Fruit fly (Drosophila melanogaster): ENCODE measurements around the gene CG14383.

Gene CG14383

DNA sequence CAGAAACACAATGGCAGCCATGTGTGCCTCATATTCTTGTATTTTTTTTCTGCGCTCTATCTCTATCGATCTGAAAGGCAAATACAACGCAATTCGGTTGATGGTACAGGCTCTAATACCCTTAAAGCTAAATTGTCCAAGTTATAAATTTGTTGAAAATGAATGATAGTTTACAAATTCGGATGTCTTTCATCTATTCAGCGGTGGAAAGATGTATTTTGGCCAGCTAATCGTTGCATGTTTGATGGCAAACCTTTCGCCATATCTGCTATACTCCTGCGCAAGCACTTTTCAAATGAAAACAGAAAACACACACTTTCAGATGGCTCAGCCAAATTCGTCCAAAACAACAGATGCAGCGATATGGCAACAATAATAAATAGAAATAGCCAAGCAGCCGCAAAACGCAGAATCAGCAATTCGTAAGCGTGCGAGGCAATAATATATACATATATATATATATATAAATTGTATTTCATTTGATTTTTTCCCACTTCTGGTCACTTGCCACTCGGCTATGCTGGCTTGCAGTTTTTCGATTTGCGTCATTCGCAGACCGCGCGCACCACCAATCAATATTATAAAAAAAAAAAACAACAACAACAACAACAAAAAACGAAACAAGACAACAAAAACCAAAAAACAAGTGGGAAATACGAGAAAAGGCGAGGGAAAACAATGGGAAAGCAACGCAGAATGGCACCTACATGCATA lies 26.0 kb upstream of the CG14383 start:
- TF ChIP-seq Sin3A (optimal IDR thresholded peaks at IDR 0.05) = no peak
- no peak for TF ChIP-seq ttk (optimal IDR thresholded peaks at IDR 0.05)
- no peak for TF ChIP-seq psq (optimal IDR thresholded peaks at IDR 0.05)
- TF ChIP-seq h (optimal IDR thresholded peaks at IDR 0.05) = no peak
- TF ChIP-seq Myc (optimal IDR thresholded peaks at IDR 0.05) = no peak
- no peak for TF ChIP-seq insv (optimal IDR thresholded peaks at IDR 0.05)

DNA sequence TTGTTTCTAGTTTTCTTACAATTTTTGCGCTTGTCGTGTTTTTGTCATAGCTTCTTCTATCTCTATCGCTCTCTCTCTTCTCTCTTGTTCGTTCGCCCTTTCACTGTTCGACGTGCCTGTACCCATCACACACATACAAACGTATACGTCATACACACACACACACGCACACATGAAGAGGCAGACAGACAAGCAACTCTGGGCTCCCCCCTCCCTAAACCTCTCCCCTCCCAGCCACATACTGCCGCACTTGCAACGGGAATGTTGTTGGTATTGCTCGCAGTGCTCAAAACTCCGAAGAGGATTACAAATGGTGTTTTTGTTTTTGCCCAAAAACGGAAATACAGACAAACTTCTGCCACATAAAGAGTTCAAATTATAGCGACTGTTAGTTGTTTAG lies 24.7 kb upstream of the CG14383 start:
- TF ChIP-seq ttk (optimal IDR thresholded peaks at IDR 0.05) (no peak), h (optimal IDR thresholded peaks at IDR 0.05) (no peak), psq (optimal IDR thresholded peaks at IDR 0.05) (no peak), Sin3A (optimal IDR thresholded peaks at IDR 0.05) (no peak)

DNA sequence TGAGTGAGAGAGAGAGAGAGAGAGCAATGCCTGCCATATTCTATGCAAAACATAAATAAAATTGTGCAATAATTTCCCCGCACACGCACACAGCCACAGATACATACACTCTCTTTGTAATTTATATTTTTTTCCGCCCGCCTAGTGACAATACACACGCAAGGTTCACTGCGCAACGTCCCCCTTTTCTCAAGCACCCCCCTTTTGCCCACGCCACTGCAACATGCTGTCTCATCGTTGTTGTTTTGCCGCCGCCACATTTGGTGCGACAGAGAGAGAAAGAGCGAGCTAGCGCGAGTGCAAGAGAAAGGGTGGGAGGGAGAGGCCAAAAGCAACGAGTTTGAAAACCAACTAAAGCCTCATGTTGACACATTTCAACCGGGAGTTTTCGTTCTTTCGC lies 24.0 kb upstream of the CG14383 start:
- no peak for TF ChIP-seq h (optimal IDR thresholded peaks at IDR 0.05)
- no peak for TF ChIP-seq insv (optimal IDR thresholded peaks at IDR 0.05)
- TF ChIP-seq Myc (optimal IDR thresholded peaks at IDR 0.05) = no peak
- no peak for TF ChIP-seq ttk (optimal IDR thresholded peaks at IDR 0.05)
- no peak for TF ChIP-seq Sin3A (optimal IDR thresholded peaks at IDR 0.05)
- TF ChIP-seq psq (optimal IDR thresholded peaks at IDR 0.05) = no peak

DNA sequence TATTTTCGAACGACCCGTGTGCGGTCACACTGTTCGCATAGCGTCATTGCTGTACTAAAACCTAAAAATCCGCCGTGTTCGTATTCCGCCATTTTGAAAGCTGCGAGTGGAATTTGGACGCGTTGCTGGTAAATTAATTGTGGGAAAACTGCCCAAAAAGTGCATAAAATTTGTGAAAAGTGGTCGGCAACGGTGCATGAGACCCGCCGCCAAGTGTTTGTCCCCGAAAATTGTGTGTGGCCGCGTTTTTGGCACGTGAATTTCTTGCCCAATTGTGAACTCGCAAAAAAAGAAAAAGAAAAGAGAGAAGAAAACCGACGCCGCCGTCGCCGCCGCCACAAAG lies 23.3 kb upstream of the CG14383 start, which contains the start of gene CtBP:
Gene CtBP, plus strand, starts transcription at position 29 of the 343 bp plus-strand sequence.
- TF ChIP-seq ttk (optimal IDR thresholded peaks at IDR 0.05) (no peak), Sin3A (optimal IDR thresholded peaks at IDR 0.05) (no peak), insv (optimal IDR thresholded peaks at IDR 0.05) (no peak), psq (optimal IDR thresholded peaks at IDR 0.05) (no peak), h (optimal IDR thresholded peaks at IDR 0.05) (no peak), Myc (optimal IDR thresholded peaks at IDR 0.05) (no peak)

DNA sequence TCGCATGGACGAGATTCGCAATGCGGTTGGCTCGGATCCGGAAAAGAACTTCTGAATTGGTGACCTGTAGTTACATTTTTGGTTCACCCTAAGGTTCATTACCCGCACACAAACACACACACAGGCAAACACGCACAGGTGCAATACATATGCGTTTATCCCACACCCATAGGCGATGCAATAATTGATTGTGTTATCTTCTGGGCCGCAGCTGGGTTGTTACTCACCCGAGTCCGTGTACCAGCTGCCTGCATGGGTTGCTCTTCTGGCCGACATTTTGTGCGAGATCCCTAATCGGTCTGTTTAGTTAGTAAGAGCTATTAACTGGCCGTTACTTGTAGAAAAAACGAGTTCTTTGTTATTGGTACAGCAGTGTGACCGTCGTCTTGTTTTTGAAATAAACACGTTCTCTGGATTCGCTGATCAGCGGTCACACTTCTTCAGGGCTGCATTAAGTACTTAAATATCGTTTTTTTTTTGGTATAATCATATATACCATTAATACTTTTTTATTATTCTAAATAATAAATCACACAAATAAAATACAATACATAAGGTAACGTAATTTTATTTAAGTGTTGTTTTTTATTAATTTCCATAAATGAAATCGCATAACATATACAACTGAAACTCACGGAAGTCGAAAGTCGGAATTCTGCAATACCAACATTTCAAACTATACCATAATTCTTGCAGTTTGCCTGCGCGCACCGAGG lies 22.8 kb upstream of the CG14383 start, which contains the start of gene CG8031:
Gene CG8031, minus strand, starts transcription at position 406 of the 716 bp plus-strand sequence.
- TF ChIP-seq ttk (optimal IDR thresholded peaks at IDR 0.05) (no peak), psq (optimal IDR thresholded peaks at IDR 0.05) (no peak), Myc (optimal IDR thresholded peaks at IDR 0.05) (no peak), h (optimal IDR thresholded peaks at IDR 0.05) (no peak), insv (optimal IDR thresholded peaks at IDR 0.05) (no peak), Sin3A (optimal IDR thresholded peaks at IDR 0.05) (no peak)

DNA sequence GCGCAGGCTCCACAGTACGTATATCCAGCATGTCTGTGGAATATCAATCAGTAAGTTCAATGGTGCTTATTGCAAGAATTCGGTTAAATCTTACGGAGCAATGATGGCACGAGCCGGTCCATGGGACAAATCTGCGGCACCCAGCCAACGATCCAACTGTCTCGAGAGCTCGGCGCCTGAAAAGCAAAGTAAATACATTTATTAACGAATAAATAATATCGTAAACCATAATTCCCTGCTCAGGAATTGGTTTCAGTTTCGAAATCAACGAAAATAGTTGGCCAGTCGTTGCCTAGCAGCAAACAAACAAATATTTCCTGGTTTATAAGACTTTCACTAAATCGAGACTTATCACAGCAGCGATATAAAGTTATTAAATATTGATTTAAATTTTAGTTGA lies 21.3 kb upstream of the CG14383 start, which contains the start of gene CG11656:
Gene CG11656, plus strand, starts transcription at position 301 of the 400 bp plus-strand sequence.
- no peak for TF ChIP-seq psq (optimal IDR thresholded peaks at IDR 0.05)

DNA sequence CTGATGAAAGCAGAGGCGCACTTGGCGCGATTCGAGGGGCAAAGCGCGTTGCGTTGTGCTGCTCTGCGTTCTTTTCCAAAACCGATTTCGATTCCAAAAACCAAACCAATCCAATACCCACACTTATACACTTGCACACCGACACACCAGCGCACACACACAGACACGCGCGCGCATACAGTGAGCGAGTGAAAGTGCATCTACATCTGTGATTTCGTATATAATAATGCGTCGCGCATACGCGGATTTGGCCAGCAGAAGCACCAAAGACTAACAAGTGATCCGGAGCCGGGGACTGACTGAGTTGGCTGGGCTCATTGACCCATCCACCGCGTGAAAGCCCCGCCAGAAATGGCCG lies 9.9 kb upstream of the CG14383 start:
- no peak for TF ChIP-seq h (optimal IDR thresholded peaks at IDR 0.05)
- TF ChIP-seq insv (optimal IDR thresholded peaks at IDR 0.05) = no peak
- no peak for TF ChIP-seq psq (optimal IDR thresholded peaks at IDR 0.05)
- TF ChIP-seq ttk (optimal IDR thresholded peaks at IDR 0.05) = no peak

DNA sequence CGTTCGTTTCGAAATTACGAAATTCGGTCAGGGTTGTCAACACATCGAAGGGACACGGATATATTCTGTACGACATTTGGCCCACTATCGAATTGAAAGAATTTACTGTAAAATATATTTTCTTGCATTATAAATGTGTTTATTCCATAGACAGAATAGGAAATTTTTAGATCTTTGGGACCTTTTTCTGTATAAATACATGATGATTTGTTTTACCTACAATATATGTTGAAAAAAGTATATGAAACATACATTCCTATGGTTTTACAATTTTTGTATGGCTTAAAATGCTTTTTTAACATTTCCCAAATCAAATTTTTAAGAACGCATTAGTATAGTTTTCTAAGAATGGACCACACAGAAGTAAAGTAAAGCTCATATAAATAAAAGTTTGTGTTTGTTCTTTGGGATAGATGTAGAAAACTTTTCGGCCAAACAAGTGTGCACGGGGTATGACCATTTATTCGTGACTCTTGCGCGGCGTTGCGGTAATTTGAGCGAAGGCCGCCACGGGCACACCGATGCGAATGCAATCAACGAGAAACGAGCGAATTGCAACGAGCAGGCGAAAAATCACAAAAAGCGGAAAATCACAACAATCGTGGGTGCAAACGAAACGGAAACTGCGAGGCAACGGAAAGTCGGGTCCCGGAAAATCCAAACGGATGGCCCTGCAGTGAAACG lies 9.4 kb upstream of the CG14383 start, which contains the start of the genes CG17327, CG44194 and CG7518:
Gene CG17327, minus strand, starts transcription at position 177 of the 684 bp plus-strand sequence.
Gene CG44194, minus strand, starts transcription at position 177 of the 684 bp plus-strand sequence.
Gene CG7518, plus strand, starts transcription at position 540 of the 684 bp plus-strand sequence.
- TF ChIP-seq Myc (optimal IDR thresholded peaks at IDR 0.05) (no peak), Sin3A (optimal IDR thresholded peaks at IDR 0.05) (no peak), insv (optimal IDR thresholded peaks at IDR 0.05) (no peak), h (optimal IDR thresholded peaks at IDR 0.05) (no peak), psq (optimal IDR thresholded peaks at IDR 0.05) (no peak), ttk (optimal IDR thresholded peaks at IDR 0.05) (no peak)

DNA sequence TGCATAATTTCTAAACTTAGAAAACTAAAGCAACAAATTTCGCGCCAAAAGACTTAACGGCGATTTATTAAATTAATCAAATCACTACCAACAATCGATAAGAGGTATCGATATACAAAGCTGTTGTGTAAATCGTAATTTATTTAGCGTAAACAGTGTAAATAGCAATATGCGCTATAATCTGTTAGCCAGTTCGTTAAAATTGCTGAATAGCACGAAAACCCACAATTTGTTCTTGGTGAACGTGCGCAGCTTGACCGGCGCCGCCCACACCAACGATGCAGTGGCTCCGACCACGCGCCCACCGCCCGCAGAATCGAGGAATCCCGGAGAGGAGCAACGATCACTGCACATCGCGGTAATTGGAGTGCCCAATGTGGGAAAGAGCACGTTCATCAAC lies 7.2 kb upstream of the CG14383 start, which contains the start of gene CG7488:
Gene CG7488, plus strand, starts transcription at position 99 of the 400 bp plus-strand sequence.
- TF ChIP-seq h (optimal IDR thresholded peaks at IDR 0.05) (no peak), ttk (optimal IDR thresholded peaks at IDR 0.05) (no peak)

DNA sequence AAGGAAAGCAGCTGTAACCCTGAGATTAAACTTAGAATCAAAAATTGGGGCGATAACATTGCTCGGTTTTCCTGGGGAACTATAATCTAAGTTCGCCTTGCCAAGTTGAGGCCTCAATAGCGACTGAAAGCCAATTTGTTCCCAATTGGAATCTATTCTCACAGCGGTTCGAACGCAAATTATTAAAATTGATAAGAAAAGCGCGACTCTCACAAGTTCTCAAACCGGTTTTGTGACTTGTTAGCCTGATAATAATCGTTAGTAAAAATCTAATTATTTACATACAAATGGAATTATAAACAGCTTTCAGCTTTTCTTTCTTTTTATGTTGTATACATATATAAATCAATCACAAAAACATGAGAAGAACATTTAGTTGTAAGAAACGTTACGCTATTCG lies 6.7 kb upstream of the CG14383 start, which contains the start of gene yellow-f2:
Gene yellow-f2, minus strand, starts transcription at position 101 of the 400 bp plus-strand sequence.
- no peak for TF ChIP-seq ttk (optimal IDR thresholded peaks at IDR 0.05)
- no peak for TF ChIP-seq h (optimal IDR thresholded peaks at IDR 0.05)
- TF ChIP-seq Sin3A (optimal IDR thresholded peaks at IDR 0.05) = no peak
- no peak for TF ChIP-seq insv (optimal IDR thresholded peaks at IDR 0.05)
- no peak for TF ChIP-seq psq (optimal IDR thresholded peaks at IDR 0.05)
- no peak for TF ChIP-seq Myc (optimal IDR thresholded peaks at IDR 0.05)

DNA sequence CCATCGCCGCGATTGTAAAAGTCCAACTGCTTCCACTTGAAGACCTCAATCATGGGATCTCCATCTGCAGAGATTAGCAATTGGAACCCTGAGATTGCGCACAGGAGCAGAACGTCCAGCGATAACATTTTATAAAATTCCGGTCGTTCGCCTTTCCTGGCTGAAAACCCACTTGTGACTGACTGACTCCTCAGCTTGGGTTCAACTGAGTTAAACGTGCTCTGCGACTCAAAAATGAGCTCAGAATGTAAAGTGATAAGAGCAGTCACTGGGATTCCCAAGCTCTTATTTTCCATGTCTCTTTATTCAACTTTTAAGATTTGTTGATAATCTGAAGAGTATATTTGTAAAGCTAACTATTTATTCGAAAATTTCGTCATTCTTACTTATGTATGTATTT lies 4.7 kb upstream of the CG14383 start, which contains the start of gene yellow-f:
Gene yellow-f, minus strand, starts transcription at position 184 of the 400 bp plus-strand sequence.
- no peak for TF ChIP-seq Sin3A (optimal IDR thresholded peaks at IDR 0.05)
- no peak for TF ChIP-seq Myc (optimal IDR thresholded peaks at IDR 0.05)
- TF ChIP-seq ttk (optimal IDR thresholded peaks at IDR 0.05) = no peak
- no peak for TF ChIP-seq psq (optimal IDR thresholded peaks at IDR 0.05)
- no peak for TF ChIP-seq insv (optimal IDR thresholded peaks at IDR 0.05)
- TF ChIP-seq h (optimal IDR thresholded peaks at IDR 0.05) = no peak

Data from Kc167 (cell line).